Worm (Caenorhabditis elegans) whole organism, L3 larva: ENCODE data around the gene cyp-29A3.

ENCODE experiments used
- R02D3.7 ChIP-seq: fragments of 150-350 bp; optimal IDR thresholded peaks from 2 replicates; lab custom pipeline; 2014; ENCODE audit warnings: missing biosample characterization, missing genetic modification characterization
- ZK546.5 ChIP-seq: sonication (generic microtip); optimal IDR thresholded peaks from 2 replicates; lab custom pipeline; 2017; ENCODE audit warnings: missing biosample characterization, missing genetic modification characterization
- ama-1 ChIP-seq: fragments of 150-350 bp; optimal IDR thresholded peaks from 2 replicates; lab custom pipeline; 2018
- ceh-9 ChIP-seq: sonication (generic microtip); optimal IDR thresholded peaks from 2 replicates; lab custom pipeline; 2018; ENCODE audit warnings: missing biosample characterization, missing genetic modification characterization
- daf-12 ChIP-seq: fragments of 150-350 bp; optimal IDR thresholded peaks from 2 replicates; lab custom pipeline; 2014; ENCODE audit warnings: missing biosample characterization, missing genetic modification reagents, missing genetic modification characterization
- egl-5 ChIP-seq: fragments of 150-350 bp; optimal IDR thresholded peaks from 2 replicates; lab custom pipeline; 2017; ENCODE audit warnings: missing biosample characterization, missing genetic modification reagents, missing genetic modification characterization, inconsistent platforms
- elt-2 ChIP-seq: sonication (generic microtip); optimal IDR thresholded peaks from 2 replicates; lab custom pipeline; 2016; ENCODE audit warnings: missing genetic modification reagents, mild to moderate bottlenecking, missing genetic modification characterization, missing compliant biosample characterization
- eor-1 ChIP-seq, 2 experiments: fragments of 150-350 bp; optimal IDR thresholded peaks; 2 replicates each; lab custom pipeline; 2014 to 2018; ENCODE audit warnings: missing biosample characterization in 2 of 2, missing genetic modification characterization in 2 of 2
- fkh-10 ChIP-seq: sonication (generic microtip); optimal IDR thresholded peaks from 2 replicates; lab custom pipeline; 2017; ENCODE audit warnings: missing biosample characterization, missing genetic modification reagents, missing genetic modification characterization
- fkh-2 ChIP-seq: fragments of 150-350 bp; optimal IDR thresholded peaks from 2 replicates; lab custom pipeline; 2014; ENCODE audit warnings: missing biosample characterization, missing genetic modification reagents, missing genetic modification characterization
- hmg-11 ChIP-seq: sonication (generic microtip); optimal IDR thresholded peaks from 2 replicates; lab custom pipeline; 2016; ENCODE audit warnings: missing genetic modification characterization, missing compliant biosample characterization
- lin-15B ChIP-seq: fragments of 150-350 bp; optimal IDR thresholded peaks from 2 replicates; lab custom pipeline; 2014; ENCODE audit warnings: missing biosample characterization, missing genetic modification characterization
- lin-39 ChIP-seq: fragments of 150-350 bp; optimal IDR thresholded peaks from 2 replicates; lab custom pipeline; 2018; ENCODE audit warnings: missing biosample characterization, missing genetic modification reagents, missing genetic modification characterization
- mml-1 ChIP-seq: fragments of 150-350 bp; sonication (generic microtip); optimal IDR thresholded peaks from 3 replicates; lab custom pipeline; 2014; ENCODE audit warnings: missing biosample characterization, missing genetic modification characterization
- nfya-1 ChIP-seq: sonication (generic microtip); optimal IDR thresholded peaks from 2 replicates; lab custom pipeline; 2017; ENCODE audit warnings: missing genetic modification characterization, mild to moderate bottlenecking, missing compliant biosample characterization, antibody characterized with exemption, moderate library complexity; ENCODE audit not compliant: insufficient read depth
- nhr-23 ChIP-seq: fragments of 150-350 bp; optimal IDR thresholded peaks from 2 replicates; lab custom pipeline; 2014; ENCODE audit warnings: missing biosample characterization, missing genetic modification reagents, missing genetic modification characterization
- nhr-25 ChIP-seq: sonication (generic microtip); optimal IDR thresholded peaks from 2 replicates; lab custom pipeline; 2017; ENCODE audit warnings: missing biosample characterization, missing genetic modification characterization
- nhr-43 ChIP-seq: sonication (generic microtip); optimal IDR thresholded peaks from 2 replicates; lab custom pipeline; 2016; ENCODE audit warnings: mild to moderate bottlenecking, missing genetic modification characterization, missing compliant biosample characterization; ENCODE audit not compliant: poor library complexity, severe bottlenecking
- nhr-76 ChIP-seq: fragments of 150-350 bp; sonication (generic microtip); optimal IDR thresholded peaks from 5 replicates; lab custom pipeline; 2014; ENCODE audit warnings: missing biosample characterization, missing genetic modification characterization
- pha-4 ChIP-seq: fragments of 150-350 bp; optimal IDR thresholded peaks from 2 replicates; lab custom pipeline; 2014; ENCODE audit warnings: missing biosample characterization, missing genetic modification reagents, missing genetic modification characterization
- pqm-1 ChIP-seq: fragments of 150-350 bp; optimal IDR thresholded peaks from 2 replicates; lab custom pipeline; 2017; ENCODE audit warnings: missing biosample characterization, missing genetic modification characterization, inconsistent platforms
- skn-1 ChIP-seq: fragments of 150-350 bp; optimal IDR thresholded peaks from 2 replicates; lab custom pipeline; 2014; ENCODE audit warnings: missing biosample characterization, missing genetic modification characterization
- snpc-4 ChIP-seq: fragments of 150-350 bp; optimal IDR thresholded peaks from 2 replicates; lab custom pipeline; 2014; ENCODE audit warnings: missing biosample characterization, missing genetic modification characterization
- tbx-2 ChIP-seq: sonication (generic microtip); optimal IDR thresholded peaks from 2 replicates; lab custom pipeline; 2016; ENCODE audit warnings: mild to moderate bottlenecking, missing genetic modification characterization, missing compliant biosample characterization
- unc-62 ChIP-seq: fragments of 150-350 bp; sonication (generic microtip); optimal IDR thresholded peaks from 4 replicates; lab custom pipeline; 2014; ENCODE audit warnings: missing biosample characterization, missing genetic modification reagents, missing genetic modification characterization
- ztf-4 ChIP-seq: fragments of 150-350 bp; optimal IDR thresholded peaks from 2 replicates; lab custom pipeline; 2014; ENCODE audit warnings: missing biosample characterization, missing genetic modification characterization

The cyp-29A3 gene

ce11 chrV:102165-102564 lies 43.1 kb downstream of the cyp-29A3 start:
- no peak for TF ChIP-seq hmg-11 (tag; lab: Kevin White, UChicago)
- TF ChIP-seq, all 47 proteins: peak for 0

ce11 chrV:103043-103702 lies 44.1 kb downstream of the cyp-29A3 start:
- no peak for TF ChIP-seq fkh-10 (GFP tag; lab: Kevin White, UChicago)

- TF ChIP-seq nhr-43 (no peak), tbx-2 (tag; lab: Kevin White, UChicago) (no peak), pqm-1 (tag; lab: Kevin White, UChicago) (no peak), hmg-11 (tag; lab: Kevin White, UChicago) (no peak), R02D3.7 (no peak), eor-1 (tag; optimal IDR thresholded peaks at IDR 0.05; lab: Kevin White, UChicago) (no peak), ztf-4 (no peak), nhr-25 (tag; lab: Kevin White, UChicago) (no peak), nfya-1 (no peak), unc-62 (GFP tag; lab: Kevin White, UChicago) (no peak), egl-5 (tag; lab: Kevin White, UChicago) (no peak)
These were observed 44.9 kb downstream of the cyp-29A3 start, which contains the start of gene rps-27 for ce11 chrV:103977-104376. Gene rps-27 (minus strand): TSS chrV:104077.

ce11 chrV:104474-104873 lies 45.4 kb downstream of the cyp-29A3 start, which contains the start of gene picd-1:
Gene picd-1 (plus strand): TSS chrV:104825.
- TF ChIP-seq R02D3.7 (peak; percentile 91), nhr-76 (tag; lab: Kevin White, UChicago) (no peak), pqm-1 (tag; lab: Kevin White, UChicago) (no peak), fkh-2 (tag; lab: Kevin White, UChicago) (no peak), nhr-23 (tag; lab: Kevin White, UChicago) (peak; percentile 84), ZK546.5 (tag; lab: Kevin White, UChicago) (no peak), elt-2 (tag; lab: Kevin White, UChicago) (no peak), skn-1 (tag; lab: Kevin White, UChicago) (peak; percentile 51), daf-12 (no peak), mml-1 (tag; lab: Kevin White, UChicago) (no peak), snpc-4 (tag; lab: Kevin White, UChicago) (peak; percentile 29), lin-15B (tag; lab: Kevin White, UChicago) (peak; percentile 99), lin-39 (tag; lab: Kevin White, UChicago) (peak; percentile 85), nfya-1 (peak; percentile 85), fkh-10 (GFP tag; lab: Kevin White, UChicago) (no peak), hmg-11 (tag; lab: Kevin White, UChicago) (peak; percentile 75), pha-4 (tag; lab: Kevin White, UChicago) (peak; percentile 89), ceh-9 (tag; lab: Kevin White, UChicago) (no peak), ama-1 (lab: Kevin White, UChicago) (peak; percentile 16), nhr-25 (tag; lab: Kevin White, UChicago) (peak; percentile 73), egl-5 (tag; lab: Kevin White, UChicago) (peak; percentile 33)
